Worm (Caenorhabditis elegans) whole organism, mixed stage, embryonic: Measurements from ENCODE around the gene cct-7.

Experiments used
- elt-3 ChIP-seq: fragments of 150-350 bp; optimal IDR thresholded peaks from 2 replicates; lab custom pipeline; 2014; ENCODE audit warnings: missing biosample characterization, missing genetic modification characterization
- flh-1 ChIP-seq: fragments of 200-800 bp; sonication (Bioruptor generic); optimal IDR thresholded peaks from 2 replicates; lab custom pipeline; 2018; ENCODE audit warnings: mild to moderate bottlenecking, missing genetic modification characterization, moderate library complexity, missing compliant biosample characterization
- lin-13 ChIP-seq: fragments of 150-350 bp; optimal IDR thresholded peaks from 2 replicates; lab custom pipeline; 2014; ENCODE audit warnings: missing biosample characterization, missing genetic modification characterization
- mab-5 ChIP-seq: fragments of 150-350 bp; optimal IDR thresholded peaks from 2 replicates; lab custom pipeline; 2014; ENCODE audit warnings: missing biosample characterization, missing genetic modification characterization
- mep-1 ChIP-seq: fragments of 150-350 bp; optimal IDR thresholded peaks from 2 replicates; lab custom pipeline; 2017; ENCODE audit warnings: missing biosample characterization, missing genetic modification reagents, missing genetic modification characterization, inconsistent platforms
- nhr-12 ChIP-seq: fragments of 150-350 bp; optimal IDR thresholded peaks from 2 replicates; lab custom pipeline; 2014; ENCODE audit warnings: missing biosample characterization, missing genetic modification characterization
- nhr-2 ChIP-seq: fragments of 150-350 bp; optimal IDR thresholded peaks from 2 replicates; lab custom pipeline; 2014; ENCODE audit warnings: missing biosample characterization, missing genetic modification characterization
- nhr-28 ChIP-seq: fragments of 150-350 bp; optimal IDR thresholded peaks from 2 replicates; lab custom pipeline; 2014; ENCODE audit warnings: missing biosample characterization, missing genetic modification characterization
- nhr-76 ChIP-seq: sonication (generic microtip); optimal IDR thresholded peaks from 2 replicates; lab custom pipeline; 2017; ENCODE audit warnings: missing biosample characterization, missing genetic modification characterization
- pha-4 ChIP-seq: fragments of 150-350 bp; optimal IDR thresholded peaks from 2 replicates; lab custom pipeline; 2018; ENCODE audit warnings: missing biosample characterization, missing genetic modification reagents, missing genetic modification characterization
- unc-39 ChIP-seq: fragments of 150-350 bp; optimal IDR thresholded peaks from 2 replicates; lab custom pipeline; 2014; ENCODE audit warnings: missing biosample characterization, missing genetic modification characterization
- unc-62 ChIP-seq: fragments of 150-350 bp; optimal IDR thresholded peaks from 2 replicates; lab custom pipeline; 2014; ENCODE audit warnings: missing biosample characterization, missing genetic modification reagents, missing genetic modification characterization
- ztf-11 ChIP-seq: fragments of 150-350 bp; optimal IDR thresholded peaks from 2 replicates; lab custom pipeline; 2014; ENCODE audit warnings: missing biosample characterization, missing genetic modification characterization

- TF ChIP-seq pha-4 (tag; lab: Kevin White, UChicago) (no peak), nhr-28 (tag; lab: Kevin White, UChicago) (no peak), flh-1 (no peak), nhr-12 (no peak), ztf-11 (tag; lab: Kevin White, UChicago) (no peak), mep-1 (tag; lab: Kevin White, UChicago) (peak; percentile 25), nhr-2 (tag; lab: Kevin White, UChicago) (no peak), unc-62 (GFP tag; lab: Kevin White, UChicago) (no peak), lin-13 (tag; lab: Kevin White, UChicago) (no peak), unc-39 (tag; lab: Kevin White, UChicago) (no peak), elt-3 (tag; lab: Kevin White, UChicago) (no peak), mab-5 (tag; lab: Kevin White, UChicago) (no peak), nhr-76 (no peak)
Measured at ce11 chrV:1918030-1918559, 46.0 kb downstream of the cct-7 start, which contains the start of gene Y32G9A.2.
